Fruit fly (Drosophila melanogaster) whole organism, wandering third instar larva: ENCODE measurements around the gene Cyp4d2.

ENCODE experiments used
- Dfd ChIP-seq: fragments of >200 bp; optimal IDR thresholded peaks from 2 replicates; lab custom pipeline; 2017; ENCODE audit warnings: missing biosample characterization, missing genetic modification characterization
- Dif ChIP-seq: fragments of 200-275, 200-300 bp; sonication (Bioruptor generic); optimal IDR thresholded peaks from 2 replicates; lab custom pipeline; 2018; ENCODE audit warnings: missing biosample characterization, missing genetic modification characterization; ENCODE audit not compliant: partially characterized antibody
- GATAd ChIP-seq: sonication (Bioruptor generic); optimal IDR thresholded peaks from 2 replicates; lab custom pipeline; 2016; ENCODE audit warnings: missing biosample characterization, missing genetic modification characterization
- Hr78 ChIP-seq: fragments of >200 bp; optimal IDR thresholded peaks from 2 replicates; lab custom pipeline; 2017; ENCODE audit warnings: missing biosample characterization, missing genetic modification characterization
- Hr83 ChIP-seq: fragments of 200-300 bp; sonication (Bioruptor generic); optimal IDR thresholded peaks from 2 replicates; lab custom pipeline; 2016; ENCODE audit warnings: missing biosample characterization, mild to moderate bottlenecking, missing genetic modification characterization, moderate library complexity; ENCODE audit not compliant: poor library complexity, severe bottlenecking
- br ChIP-seq: fragments of 200-800 bp; sonication (Bioruptor generic); optimal IDR thresholded peaks from 2 replicates; lab custom pipeline; 2016; ENCODE audit warnings: missing biosample characterization, missing genetic modification characterization
- lola ChIP-seq: fragments of >200 bp; optimal IDR thresholded peaks from 2 replicates; lab custom pipeline; 2017; ENCODE audit warnings: missing biosample characterization, missing genetic modification characterization
- pan ChIP-seq: fragments of >200 bp; optimal IDR thresholded peaks from 2 replicates; lab custom pipeline; 2017

dm6 chrX:2175265-2175795 lies 476 bp upstream of the Cyp4d2 start, which contains the start of gene Cyp4d14:
- TF ChIP-seq pan (lab: Kevin White, UChicago) (no peak), Dfd (GFP tag; lab: Kevin White, UChicago) (no peak), br (no peak), Hr78 (no peak), Dif (no peak), Hr83 (GFP tag; lab: Kevin White, UChicago) (no peak), GATAd (GFP tag; lab: Kevin White, UChicago) (no peak), lola (GFP tag; lab: Kevin White, UChicago) (no peak)
